Worm (Caenorhabditis elegans) whole organism, dauer: ENCODE results near the gene F55G7.4.
A peak's percentile ranks its signal among the peaks of the same experiment; 100 is the strongest.

Source experiments
- unc-62 ChIP-seq: sonication (generic microtip); optimal IDR thresholded peaks from 2 replicates; lab custom pipeline; 2017; ENCODE audit warnings: missing biosample characterization, missing genetic modification reagents, missing genetic modification characterization

F55G7.4 gene

DNA sequence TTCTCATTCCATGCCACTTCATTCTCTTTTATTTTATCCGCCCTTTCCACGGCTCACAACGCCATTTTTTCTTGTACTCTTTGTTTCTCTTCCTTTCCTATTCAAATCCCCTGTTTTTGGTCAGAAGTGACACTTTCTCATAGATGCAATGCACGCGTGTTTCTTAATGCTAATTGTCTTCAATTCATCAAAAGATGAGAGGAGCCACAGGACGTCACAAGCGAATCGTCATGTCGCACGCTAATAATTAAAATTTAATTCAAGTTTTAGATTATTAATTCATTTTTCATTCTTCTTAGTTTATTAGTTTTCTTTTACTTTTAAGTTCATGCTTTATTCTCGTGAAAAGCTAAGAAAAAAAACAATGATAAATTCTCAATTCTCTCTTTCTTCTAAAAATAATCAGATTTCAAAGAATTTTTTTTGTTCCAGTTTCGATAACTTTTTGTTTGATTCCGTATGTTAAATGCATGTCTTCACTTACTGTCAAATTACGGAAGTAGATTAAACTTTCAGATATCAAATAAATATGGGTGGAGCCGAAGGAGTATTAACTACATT is 6.9 kb upstream of the F55G7.4 start, which contains the start of gene Y62H9A.14:
TSS of gene Y62H9A.14 (plus strand) at position 511 of the 561 bp plus-strand sequence.
- no peak for TF ChIP-seq unc-62 (GFP tag; lab: Kevin White, UChicago)

DNA sequence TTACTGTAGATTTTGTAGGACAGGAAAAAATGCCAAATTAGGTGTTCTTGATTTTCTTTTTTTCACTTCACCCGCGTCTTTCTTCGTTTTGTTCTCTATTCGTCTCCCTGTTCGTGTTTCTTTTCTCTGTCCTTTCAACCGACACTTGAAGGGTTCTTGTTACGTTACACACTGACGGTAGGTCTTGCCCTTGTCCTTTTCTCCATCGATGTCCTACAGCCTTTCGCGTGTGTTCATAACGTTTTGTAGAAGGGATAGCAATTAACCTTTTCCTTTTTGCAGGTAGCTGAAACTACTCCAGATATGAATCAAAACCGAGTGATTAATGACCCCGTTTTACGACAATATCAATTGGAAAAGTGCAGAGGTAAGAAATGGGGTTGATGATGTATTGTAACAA is 3.5 kb upstream of the F55G7.4 start, which contains the start of gene F55G7.1:
TSS of gene F55G7.1 (plus strand) at position 276 of the 400 bp plus-strand sequence.
- TF ChIP-seq unc-62 (GFP tag; lab: Kevin White, UChicago), result no peak

DNA sequence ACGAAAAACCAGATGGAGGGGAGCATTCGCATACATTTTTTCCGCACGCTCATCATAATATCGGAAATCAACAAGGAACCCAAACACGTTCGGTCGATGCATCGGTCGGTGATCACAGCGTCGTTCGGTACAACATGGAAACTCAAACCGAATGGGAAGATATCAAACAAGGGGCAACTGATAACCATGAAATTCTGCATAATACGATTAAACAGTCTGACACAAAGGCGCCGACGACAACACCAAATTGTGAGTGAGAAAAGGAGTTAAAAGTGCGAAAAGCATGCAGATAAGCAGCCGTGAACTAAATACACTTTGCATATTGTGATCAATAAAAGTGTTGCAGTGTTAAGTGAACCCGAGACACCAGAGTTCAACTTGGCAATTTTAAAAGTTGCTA is 2.4 kb upstream of the F55G7.4 start:
- TF ChIP-seq unc-62 (GFP tag; lab: Kevin White, UChicago), result no peak

DNA sequence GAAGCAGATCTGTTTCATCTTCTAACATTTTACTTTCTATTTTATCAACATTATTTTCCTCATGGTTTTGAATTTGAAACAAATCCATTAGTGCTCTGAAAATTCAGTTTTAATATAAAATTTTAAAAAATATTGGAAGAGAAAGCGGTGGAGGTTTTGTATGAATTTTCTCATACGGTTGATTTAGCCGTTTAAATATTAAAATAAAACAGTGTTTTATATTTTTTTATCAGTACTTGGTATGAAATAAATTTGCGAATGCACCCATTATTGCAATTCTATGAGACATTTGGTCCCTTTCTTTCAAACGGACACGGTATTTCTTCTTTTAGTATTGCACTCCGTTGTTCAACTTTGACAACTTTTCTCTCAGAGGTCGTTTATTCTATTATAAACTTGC is 3.9 kb downstream of the F55G7.4 start, which contains the start of gene dot-1.4:
TSS of gene dot-1.4 (minus strand) at position 101 of the 400 bp plus-strand sequence.
- TF ChIP-seq unc-62 (GFP tag; lab: Kevin White, UChicago), result no peak

DNA sequence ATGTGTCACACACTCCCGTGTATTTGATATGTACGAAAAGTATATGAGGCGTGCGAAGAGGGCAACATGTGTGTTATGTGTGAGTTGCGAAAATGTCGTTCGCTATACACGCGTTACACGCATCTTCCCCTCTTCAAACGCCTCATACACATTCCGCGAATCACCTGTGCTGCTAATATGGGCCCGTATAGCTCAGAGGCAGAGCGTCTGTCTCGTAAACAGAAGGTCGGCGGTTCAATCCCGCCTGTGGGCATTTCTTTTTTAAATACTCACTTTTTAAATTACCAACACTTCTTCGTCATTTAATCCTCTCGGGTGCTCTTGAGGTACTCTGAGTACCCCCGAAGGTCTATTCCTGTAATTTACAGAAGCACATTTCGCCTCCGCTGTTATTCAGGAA is 5.9 kb downstream of the F55G7.4 start:
- TF ChIP-seq unc-62 (GFP tag; lab: Kevin White, UChicago), result no peak

DNA sequence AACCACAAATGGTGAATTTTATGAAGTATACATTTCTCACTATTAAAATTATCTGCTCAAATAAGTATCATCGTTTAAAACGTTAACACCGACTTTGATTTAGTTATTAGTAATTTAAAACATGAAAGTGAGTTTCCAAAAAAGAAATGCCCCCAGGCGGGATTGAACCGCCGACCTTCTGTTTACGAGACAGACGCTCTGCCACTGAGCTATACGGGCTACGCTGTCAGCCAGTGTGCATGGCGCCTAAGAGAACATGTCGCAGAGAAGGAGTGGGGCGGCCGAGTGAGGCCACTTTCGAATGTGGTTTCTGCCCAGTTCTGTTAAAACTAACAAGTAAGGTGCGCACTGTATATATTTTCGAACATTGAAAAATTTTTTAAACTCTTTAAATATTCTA is 7.2 kb downstream of the F55G7.4 start:
- TF ChIP-seq unc-62 (GFP tag; lab: Kevin White, UChicago), result no peak

DNA sequence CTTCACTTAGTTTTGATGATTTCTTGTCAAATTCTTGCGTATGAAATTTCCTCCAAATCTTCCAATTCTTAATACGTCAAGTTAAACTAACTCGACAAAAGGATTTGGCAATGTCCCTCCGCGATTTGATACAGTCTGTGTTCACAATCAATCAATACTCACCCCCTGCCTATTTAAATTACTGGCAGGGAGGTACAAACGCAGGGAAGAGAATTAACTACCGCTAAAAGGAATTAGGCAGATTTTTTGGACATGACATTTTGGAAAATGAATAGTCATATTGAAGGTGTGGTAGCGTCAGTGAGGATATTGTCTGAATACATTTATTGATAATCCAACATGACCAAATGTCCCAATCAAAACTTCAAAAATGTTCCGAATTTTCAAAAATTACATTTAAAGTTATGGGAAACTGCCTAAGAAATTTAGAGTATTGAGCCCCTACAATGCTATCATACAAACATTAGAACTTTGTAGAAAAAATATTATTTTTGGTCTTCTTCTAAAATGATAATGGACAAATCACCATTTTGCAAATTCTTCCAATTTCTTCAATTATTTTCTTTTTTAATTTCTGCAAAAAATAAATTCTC is 9.8 kb downstream of the F55G7.4 start:
- peak; percentile 32 for TF ChIP-seq unc-62 (GFP tag; lab: Kevin White, UChicago)

DNA sequence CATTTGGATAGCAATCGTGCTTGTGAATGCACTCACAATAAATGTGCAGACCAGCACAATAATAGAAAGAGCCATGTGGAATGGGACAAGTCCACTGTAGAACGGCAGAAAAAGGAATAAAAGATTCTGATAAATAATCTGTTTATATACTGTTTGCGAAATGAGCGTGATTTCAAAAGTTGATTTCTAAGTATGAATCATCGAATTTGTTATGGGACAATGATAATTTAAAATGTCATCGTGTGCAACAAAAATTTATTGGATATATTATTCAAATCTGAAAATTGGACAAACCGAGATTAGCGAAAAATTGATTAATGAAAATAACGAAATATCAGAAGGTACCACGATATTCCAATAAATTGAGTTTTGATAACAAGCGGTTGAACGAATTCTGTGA is 11.1 kb downstream of the F55G7.4 start, which contains the start of gene F55G7.5:
TSS of gene F55G7.5 (minus strand) at position 101 of the 400 bp plus-strand sequence.
- no peak for TF ChIP-seq unc-62 (GFP tag; lab: Kevin White, UChicago)

DNA sequence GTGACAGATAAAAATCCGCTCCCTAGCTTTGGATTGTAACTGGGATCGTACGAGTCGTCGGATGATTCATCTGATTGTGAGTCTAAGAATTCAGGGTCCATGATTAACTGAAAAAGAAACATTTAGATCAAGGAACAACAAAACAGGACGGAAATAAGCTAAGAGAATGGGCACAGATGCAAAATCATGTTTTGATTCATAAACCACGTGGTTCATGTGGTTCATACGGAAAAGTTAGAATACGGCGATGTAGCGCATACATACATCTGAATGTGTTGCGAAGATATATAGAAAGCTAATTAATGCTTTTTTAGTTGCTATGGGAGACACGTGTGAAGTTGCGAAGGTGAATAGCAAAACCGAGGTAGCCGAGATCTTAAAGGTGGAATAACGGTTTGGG is 14.3 kb downstream of the F55G7.4 start, which contains the start of gene F55G7.3:
TSS of gene F55G7.3 (minus strand) at position 101 of the 400 bp plus-strand sequence.
- no peak for TF ChIP-seq unc-62 (GFP tag; lab: Kevin White, UChicago)

DNA sequence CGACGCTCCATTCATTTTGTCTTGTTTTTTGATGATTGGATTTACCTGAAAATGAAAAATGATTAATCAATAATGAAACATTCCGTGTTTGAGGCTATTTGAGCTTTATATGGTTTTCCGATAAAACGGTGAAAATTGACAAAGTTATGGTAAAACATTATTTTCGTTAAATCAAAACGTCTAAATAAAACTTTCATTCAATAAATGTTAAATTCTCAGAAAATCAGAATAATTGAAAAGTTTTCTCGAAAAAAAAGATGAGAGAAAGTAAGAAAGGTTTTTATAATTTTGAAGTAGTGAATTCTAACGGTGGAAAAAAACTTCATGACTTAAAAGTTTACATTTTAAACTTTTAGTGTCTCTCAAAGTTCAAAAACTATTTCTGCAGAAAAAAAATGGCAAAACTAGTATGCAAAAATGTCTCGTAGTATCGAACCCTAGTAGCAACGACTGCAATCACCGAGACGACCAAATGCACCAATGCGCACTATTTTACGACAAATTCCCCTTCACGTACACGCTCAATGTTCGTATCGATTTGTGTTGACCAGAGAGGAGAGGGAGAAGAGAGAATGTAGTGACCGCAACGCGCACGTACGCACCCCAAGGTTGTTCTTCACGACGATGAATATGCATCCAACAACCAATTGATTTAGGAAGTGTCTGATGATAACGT is 19.2 kb downstream of the F55G7.4 start, which contains the start of gene nfya-1:
TSS of gene nfya-1 (minus strand) at position 51 of the 676 bp plus-strand sequence.
- TF ChIP-seq unc-62 (GFP tag; lab: Kevin White, UChicago), result no peak

DNA sequence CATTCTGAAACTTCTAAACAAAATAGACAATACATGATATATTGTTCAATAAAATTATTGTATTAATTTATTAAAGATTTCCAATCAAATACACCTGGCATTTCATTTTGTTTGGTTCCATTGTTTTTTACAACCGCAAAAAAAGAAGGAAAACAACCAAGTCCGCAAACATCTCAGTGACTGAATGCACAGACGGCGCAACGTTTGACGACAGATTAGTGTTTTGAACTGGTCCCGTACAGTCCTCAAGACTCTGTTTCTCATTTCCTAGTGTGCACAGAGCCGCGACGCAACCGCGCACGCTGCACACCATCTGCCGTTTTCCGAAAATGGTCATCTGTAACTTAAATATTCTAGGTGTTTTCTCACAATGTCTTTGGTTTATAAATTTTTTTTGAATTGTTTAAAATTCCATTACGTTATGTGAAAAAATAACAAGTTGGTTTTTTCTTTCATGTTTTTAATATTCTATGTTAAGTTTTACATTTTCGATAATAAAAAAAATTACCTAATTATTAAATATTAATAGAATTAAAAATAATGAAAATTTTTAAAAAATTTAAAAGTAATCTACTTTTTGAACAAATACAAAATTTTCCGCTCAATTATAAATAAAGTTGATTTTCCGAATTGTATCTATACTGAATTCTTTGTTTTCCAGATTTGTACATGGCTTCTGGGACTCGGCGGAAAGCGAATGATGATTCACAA is 20.7 kb downstream of the F55G7.4 start, which contains the start of gene lsd-1:
TSS of gene lsd-1 (plus strand) at position 661 of the 711 bp plus-strand sequence.
- TF ChIP-seq unc-62 (GFP tag; lab: Kevin White, UChicago), result no peak

DNA sequence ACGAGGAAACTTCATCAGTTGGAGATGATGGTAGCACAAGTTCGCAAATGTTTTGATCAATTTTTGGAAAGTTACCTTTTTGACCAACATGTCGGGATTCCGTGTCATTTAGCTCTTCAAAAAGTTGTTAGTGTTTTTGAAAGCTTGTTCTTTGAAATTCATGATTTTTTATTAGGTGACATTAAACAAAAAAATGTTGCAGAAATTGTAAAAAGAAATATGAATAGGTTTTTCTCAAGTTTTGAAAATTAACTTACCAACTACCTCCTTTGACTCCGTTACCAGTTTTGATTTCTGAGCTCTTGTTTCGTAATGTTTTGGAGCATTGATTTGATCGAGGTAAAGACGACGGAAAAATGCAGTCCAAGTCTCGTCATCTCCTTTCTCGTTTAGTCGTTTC is 24.4 kb downstream of the F55G7.4 start:
- no peak for TF ChIP-seq unc-62 (GFP tag; lab: Kevin White, UChicago)

DNA sequence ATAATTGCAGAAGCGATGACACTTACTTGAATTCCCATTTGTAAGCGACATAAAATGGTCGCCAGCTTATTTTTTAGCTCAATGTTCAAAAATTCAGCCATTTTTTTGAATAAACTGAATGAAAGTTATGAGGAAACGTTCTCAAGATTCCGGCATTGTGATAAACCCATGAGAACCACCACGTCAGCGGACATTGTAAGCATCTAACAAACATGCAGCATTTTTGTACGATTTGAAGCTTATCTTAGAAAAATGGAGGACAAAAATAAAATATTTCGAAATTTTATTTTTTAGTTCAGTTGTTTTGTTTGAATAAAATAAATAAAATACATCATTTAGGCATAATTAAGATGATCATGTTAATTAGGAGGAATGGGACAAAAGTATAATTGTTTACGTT is 25.5 kb downstream of the F55G7.4 start, which contains the start of gene T08D10.4:
TSS of gene T08D10.4 (minus strand) at position 101 of the 400 bp plus-strand sequence.
- no peak for TF ChIP-seq unc-62 (GFP tag; lab: Kevin White, UChicago)

DNA sequence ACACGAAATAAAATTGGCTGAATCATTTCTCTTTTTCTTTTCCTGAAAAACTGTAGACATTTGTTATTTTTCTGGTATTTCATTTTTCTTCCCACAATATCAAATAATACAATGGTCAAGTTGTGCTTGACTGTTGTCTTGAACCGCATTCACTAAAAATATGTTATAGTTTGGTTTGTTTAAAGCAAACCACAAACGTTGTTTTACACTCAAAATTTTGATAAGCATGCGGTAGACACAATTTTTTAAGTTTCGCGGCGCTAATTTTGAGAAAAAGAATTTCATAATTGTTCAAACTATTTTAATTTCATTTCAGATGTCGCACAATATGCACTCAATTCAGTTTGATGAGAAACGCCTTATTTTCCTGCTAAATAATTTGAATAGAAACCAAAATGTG is 27.4 kb downstream of the F55G7.4 start, which contains the start of gene T08D10.3:
TSS of gene T08D10.3 (plus strand) at position 301 of the 400 bp plus-strand sequence.
- no peak for TF ChIP-seq unc-62 (GFP tag; lab: Kevin White, UChicago)

DNA sequence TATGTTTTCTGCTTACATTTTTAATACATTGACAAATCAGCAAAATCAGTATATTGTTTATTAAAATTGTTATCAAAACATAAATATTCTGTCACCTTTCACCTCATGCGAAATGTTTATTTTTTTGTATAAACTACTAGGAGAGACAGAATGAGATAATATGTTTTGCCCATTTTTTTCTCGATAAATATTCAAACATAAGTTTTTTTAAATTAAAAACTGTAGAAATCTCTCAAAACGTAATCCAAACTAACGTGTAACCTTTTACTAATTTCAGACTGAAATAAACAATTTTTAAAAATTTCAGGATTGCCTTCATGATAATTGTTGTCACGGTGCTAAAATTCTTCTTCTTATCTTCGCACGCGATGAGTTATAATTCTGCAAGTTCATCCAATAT is 29.6 kb downstream of the F55G7.4 start, which contains the start of gene T08D10.5:
TSS of gene T08D10.5 (plus strand) at position 301 of the 400 bp plus-strand sequence.
- no peak for TF ChIP-seq unc-62 (GFP tag; lab: Kevin White, UChicago)
